Fruit fly (Drosophila melanogaster) whole organism, embryonic: ENCODE data around the gene CG4704.

Source experiments
- BEAF-32 ChIP-seq: fragments of 200-800 bp; sonication (Bioruptor generic); optimal IDR thresholded peaks from 3 replicates; lab custom pipeline; 2017; ENCODE audit warnings: missing biosample characterization, missing genetic modification characterization, mild to moderate bottlenecking, moderate library complexity, missing genetic modification reagents
- CG10209 ChIP-seq: fragments of 200-800 bp; sonication (Bioruptor generic); optimal IDR thresholded peaks from 3 replicates; lab custom pipeline; 2017; ENCODE audit warnings: missing biosample characterization, mild to moderate bottlenecking, missing genetic modification characterization, missing genetic modification reagents
- CG10267 ChIP-seq: fragments of 200-800 bp; sonication (Bioruptor generic); optimal IDR thresholded peaks from 2 replicates; lab custom pipeline; 2018; ENCODE audit warnings: missing biosample characterization, mild to moderate bottlenecking, missing genetic modification characterization, moderate library complexity
- CG10321 ChIP-seq: fragments of 200-800 bp; sonication (Bioruptor generic); IDR thresholded peaks from 2 replicates; pipeline ENCODE4 v1.3.6; 2022; ENCODE audit warnings: missing biosample characterization, missing genetic modification characterization
- CG12071 ChIP-seq: fragments of 200-800 bp; sonication (Bioruptor generic); optimal IDR thresholded peaks from 3 replicates; lab custom pipeline; 2018; ENCODE audit warnings: missing biosample characterization, mild to moderate bottlenecking, missing genetic modification characterization
- CG12769 ChIP-seq: fragments of 200-800 bp; sonication (Bioruptor generic); optimal IDR thresholded peaks from 2 replicates; lab custom pipeline; 2019; ENCODE audit warnings: missing biosample characterization, mild to moderate bottlenecking, missing genetic modification characterization, moderate library complexity
- CG13775 ChIP-seq: fragments of 200-800 bp; sonication (Bioruptor generic); optimal IDR thresholded peaks from 3 replicates; lab custom pipeline; 2017; ENCODE audit warnings: missing biosample characterization, mild to moderate bottlenecking, missing genetic modification characterization
- CG14441 ChIP-seq: fragments of 200-800 bp; sonication (Bioruptor generic); IDR thresholded peaks from 2 replicates; pipeline ENCODE4 v1.3.6; 2022; ENCODE audit warnings: missing biosample characterization, missing genetic modification characterization
- CG16813 ChIP-seq: fragments of 200-800 bp; sonication (Bioruptor generic); IDR thresholded peaks from 3 replicates; pipeline ENCODE4 v1.3.6; 2022; ENCODE audit warnings: missing biosample characterization, missing genetic modification characterization; ENCODE audit not compliant: partially characterized antibody
- CG17802 ChIP-seq: fragments of 200-800 bp; sonication (Bioruptor generic); optimal IDR thresholded peaks from 2 replicates; lab custom pipeline; 2018; ENCODE audit warnings: missing biosample characterization, mild to moderate bottlenecking, missing genetic modification characterization, moderate library complexity
- CG2120 ChIP-seq: fragments of 200-800 bp; sonication (Bioruptor generic); optimal IDR thresholded peaks from 3 replicates; lab custom pipeline; 2016; ENCODE audit warnings: missing biosample characterization, missing genetic modification characterization
- CG30020 ChIP-seq: fragments of 200-800 bp; optimal IDR thresholded peaks from 2 replicates; lab custom pipeline; 2019; ENCODE audit warnings: missing biosample characterization, mild to moderate bottlenecking, missing genetic modification characterization, moderate library complexity
- CG3281 ChIP-seq: fragments of 200-800 bp; sonication (Bioruptor generic); optimal IDR thresholded peaks from 3 replicates; lab custom pipeline; 2017; ENCODE audit warnings: missing biosample characterization, mild to moderate bottlenecking, missing genetic modification characterization
- CG34376 ChIP-seq: fragments of 200-800 bp; sonication (Bioruptor generic); optimal IDR thresholded peaks from 2 replicates; lab custom pipeline; 2018; ENCODE audit warnings: missing biosample characterization, mild to moderate bottlenecking, missing genetic modification characterization
- CG4730 ChIP-seq: fragments of 200-800 bp; sonication (Bioruptor generic); IDR thresholded peaks from 2 replicates; pipeline ENCODE4 v1.3.6; 2022; ENCODE audit warnings: missing biosample characterization, missing genetic modification characterization
- CG7987 ChIP-seq: fragments of 200-800 bp; sonication (Bioruptor generic); optimal IDR thresholded peaks from 2 replicates; lab custom pipeline; 2018; ENCODE audit warnings: missing biosample characterization, mild to moderate bottlenecking, missing genetic modification characterization, moderate library complexity
- CG8281 ChIP-seq: fragments of 200-800 bp; sonication (Bioruptor generic); optimal IDR thresholded peaks from 2 replicates; lab custom pipeline; 2018; ENCODE audit warnings: missing biosample characterization, mild to moderate bottlenecking, missing genetic modification characterization, moderate library complexity
- Dad ChIP-seq: fragments of 200-800 bp; sonication (Bioruptor generic); optimal IDR thresholded peaks from 3 replicates; lab custom pipeline; 2016; ENCODE audit warnings: missing biosample characterization, missing genetic modification characterization
- ERR ChIP-seq: fragments of 200-800 bp; sonication (Bioruptor generic); optimal IDR thresholded peaks from 2 replicates; lab custom pipeline; 2016; ENCODE audit warnings: missing biosample characterization, missing genetic modification characterization
- Elba2 ChIP-seq: fragments of 200-800 bp; sonication (Bioruptor generic); optimal IDR thresholded peaks from 3 replicates; lab custom pipeline; 2016; ENCODE audit warnings: missing biosample characterization, missing genetic modification characterization
- HLHmδ ChIP-seq: fragments of 200-800 bp; sonication (Bioruptor generic); optimal IDR thresholded peaks from 2 replicates; lab custom pipeline; 2018; ENCODE audit warnings: missing biosample characterization, mild to moderate bottlenecking, missing genetic modification characterization, moderate library complexity
- Hr39 ChIP-seq: fragments of >200 bp; optimal IDR thresholded peaks from 2 replicates; lab custom pipeline; 2017
- Hr51 ChIP-seq, 2 experiments: fragments of 200-800 bp; sonication (Bioruptor generic); optimal IDR thresholded peaks; 2 replicates in 1 of 2; 3 replicates in 1 of 2; lab custom pipeline; 2016 to 2018; ENCODE audit warnings: missing biosample characterization in 2 of 2, missing genetic modification characterization in 2 of 2, mild to moderate bottlenecking in 1 of 2, moderate library complexity in 1 of 2
- Hsf ChIP-seq: fragments of 200-800 bp; sonication (Bioruptor generic); optimal IDR thresholded peaks from 3 replicates; lab custom pipeline; 2016; ENCODE audit warnings: missing biosample characterization, missing genetic modification characterization
- Nf-YA ChIP-seq: fragments of 200-800 bp; sonication (Bioruptor generic); IDR thresholded peaks from 2 replicates; pipeline ENCODE4 v1.3.6; 2022; ENCODE audit warnings: missing biosample characterization, missing genetic modification characterization
- NfI ChIP-seq: fragments of 200-800 bp; sonication (Bioruptor generic); optimal IDR thresholded peaks from 3 replicates; lab custom pipeline; 2018; ENCODE audit warnings: missing biosample characterization, mild to moderate bottlenecking, missing genetic modification characterization, moderate library complexity
- Xbp1 ChIP-seq: fragments of 200-800 bp; sonication (Bioruptor generic); optimal IDR thresholded peaks from 3 replicates; lab custom pipeline; 2016; ENCODE audit warnings: missing biosample characterization, mild to moderate bottlenecking, missing genetic modification characterization
- bab2 ChIP-seq: fragments of 200-800 bp; sonication (Bioruptor generic); optimal IDR thresholded peaks from 2 replicates; lab custom pipeline; 2016; ENCODE audit warnings: missing biosample characterization, missing genetic modification characterization
- bbx ChIP-seq: fragments of 200-800 bp; sonication (Bioruptor generic); IDR thresholded peaks from 2 replicates; pipeline ENCODE4 v1.3.6; 2022; ENCODE audit warnings: missing biosample characterization, missing genetic modification characterization; ENCODE audit not compliant: partially characterized antibody
- cad ChIP-seq: fragments of >200 bp; optimal IDR thresholded peaks from 2 replicates; lab custom pipeline; 2017; ENCODE audit warnings: missing biosample characterization, missing genetic modification characterization
- chinmo ChIP-seq: fragments of 200-800 bp; sonication (Bioruptor generic); IDR thresholded peaks from 4 replicates; pipeline ENCODE4 v1.3.6; 2022; ENCODE audit warnings: missing biosample characterization, missing genetic modification characterization; ENCODE audit not compliant: partially characterized antibody
- dpn ChIP-seq, 2 experiments: fragments of 200-800 bp; sonication (Bioruptor generic); optimal IDR thresholded peaks; 3 replicates each; lab custom pipeline; 2016; ENCODE audit warnings: missing biosample characterization in 2 of 2, missing genetic modification characterization in 2 of 2
- exex ChIP-seq: fragments of 200-800 bp; sonication (Bioruptor generic); optimal IDR thresholded peaks from 4 replicates; lab custom pipeline; 2018; ENCODE audit warnings: missing biosample characterization, mild to moderate bottlenecking, missing genetic modification characterization, moderate library complexity
- eyg ChIP-seq: fragments of 200-800 bp; sonication (Bioruptor generic); optimal IDR thresholded peaks from 3 replicates; lab custom pipeline; 2016; ENCODE audit warnings: missing biosample characterization, missing genetic modification characterization
- ftz-f1 ChIP-seq: fragments of 200-800 bp; sonication (Bioruptor generic); optimal IDR thresholded peaks from 2 replicates; lab custom pipeline; 2016; ENCODE audit warnings: missing biosample characterization, missing genetic modification characterization
- gce ChIP-seq: fragments of 200-800 bp; sonication (Bioruptor generic); IDR thresholded peaks from 3 replicates; pipeline ENCODE4 v1.3.6; 2022; ENCODE audit warnings: missing biosample characterization, missing genetic modification characterization
- grau ChIP-seq: fragments of 200-800 bp; optimal IDR thresholded peaks from 3 replicates; lab custom pipeline; 2019; ENCODE audit warnings: missing biosample characterization, mild to moderate bottlenecking, missing genetic modification characterization, moderate library complexity
- lilli ChIP-seq: fragments of 200-800 bp; sonication (Bioruptor generic); optimal IDR thresholded peaks from 3 replicates; lab custom pipeline; 2016; ENCODE audit warnings: missing biosample characterization, missing genetic modification characterization
- lov ChIP-seq, 2 experiments: fragments of 200-800 bp in 1 of 2; fragments of >200 bp in 1 of 2; sonication (Bioruptor generic) in 1 of 2; IDR thresholded peaks in 1 of 2; optimal IDR thresholded peaks in 1 of 2; 2 replicates in 1 of 2; 3 replicates in 1 of 2; pipeline versions ENCODE4 v1.3.6 to Lab custom; 2017 to 2022; ENCODE audit warnings: missing biosample characterization in 1 of 2, missing genetic modification characterization in 1 of 2
- mirr ChIP-seq: fragments of 200-800 bp; sonication (Bioruptor generic); optimal IDR thresholded peaks from 3 replicates; lab custom pipeline; 2018; ENCODE audit warnings: missing biosample characterization, mild to moderate bottlenecking, missing genetic modification characterization
- nom ChIP-seq: fragments of 200-800 bp; sonication (Bioruptor generic); optimal IDR thresholded peaks from 2 replicates; lab custom pipeline; 2017; ENCODE audit warnings: missing biosample characterization, missing genetic modification characterization, mild to moderate bottlenecking, moderate library complexity, missing genetic modification reagents
- pnt ChIP-seq: fragments of 200-800 bp; sonication (Bioruptor generic); optimal IDR thresholded peaks from 3 replicates; lab custom pipeline; 2016; ENCODE audit warnings: missing biosample characterization, missing genetic modification characterization
- prd ChIP-seq, 3 experiments: fragments of >200 bp in 2 of 3; fragments of 200-800 bp in 1 of 3; sonication (Bioruptor generic) in 1 of 3; optimal IDR thresholded peaks in 2 of 3; IDR thresholded peaks in 1 of 3; 2 replicates in 2 of 3; 3 replicates in 1 of 3; pipeline versions ENCODE4 v1.3.6 to Lab custom; 2017 to 2022; ENCODE audit warnings: missing biosample characterization in 1 of 3, missing genetic modification characterization in 1 of 3
- psq ChIP-seq: fragments of 200-800 bp; sonication (Bioruptor generic); optimal IDR thresholded peaks from 2 replicates; lab custom pipeline; 2017; ENCODE audit warnings: missing biosample characterization, missing genetic modification characterization
- pzg ChIP-seq: fragments of 200-800 bp; sonication (Bioruptor generic); optimal IDR thresholded peaks from 3 replicates; lab custom pipeline; 2018; ENCODE audit warnings: missing biosample characterization, mild to moderate bottlenecking, missing genetic modification characterization, moderate library complexity
- stc ChIP-seq: fragments of 200-800 bp; sonication (Bioruptor generic); IDR thresholded peaks from 2 replicates; pipeline ENCODE4 v1.3.6; 2022; ENCODE audit warnings: missing biosample characterization, missing genetic modification characterization
- tgo ChIP-seq: fragments of 200-800 bp; sonication (Bioruptor generic); IDR thresholded peaks from 3 replicates; pipeline ENCODE4 v1.3.6; 2022; ENCODE audit warnings: missing biosample characterization, missing genetic modification characterization
- vnd ChIP-seq: fragments of 200-800 bp; sonication (Bioruptor generic); IDR thresholded peaks from 3 replicates; pipeline ENCODE4 v1.3.6; 2022; ENCODE audit warnings: missing biosample characterization, missing genetic modification characterization; ENCODE audit not compliant: partially characterized antibody
- zfh1 ChIP-seq: fragments of 200-800 bp; sonication (Bioruptor generic); IDR thresholded peaks from 3 replicates; pipeline ENCODE4 v1.3.6; 2022; ENCODE audit warnings: missing biosample characterization, missing genetic modification characterization

CG4704 gene

DNA sequence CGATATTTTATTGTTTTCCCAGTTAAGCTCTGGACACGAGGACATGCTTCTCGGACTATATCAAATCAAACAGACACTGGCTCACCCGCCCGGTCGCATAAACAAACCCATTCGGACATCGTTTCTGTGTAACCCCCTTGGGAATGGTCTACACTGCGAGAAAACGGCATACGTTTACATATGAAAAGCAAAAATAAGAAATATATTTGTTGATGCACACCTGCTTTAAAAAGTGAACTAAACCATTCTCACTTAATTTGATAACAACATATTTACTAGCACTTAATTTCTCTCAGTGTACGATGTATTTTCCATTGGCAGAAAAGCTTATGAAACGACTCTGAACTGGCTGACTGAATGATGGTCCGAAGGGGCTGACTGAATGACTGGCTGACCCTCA is 15.9 kb upstream of the CG4704 start (continued):
- TF ChIP-seq bab2 (GFP tag; lab: Kevin White, UChicago) (peak; percentile 49), chinmo (GFP tag; lab: Robert Waterston, UW) (no peak), ftz-f1 (GFP tag; lab: Kevin White, UChicago) (no peak), lov (optimal IDR thresholded peaks at IDR 0.05; lab: Kevin White, UChicago) (no peak), lov (GFP tag; IDR thresholded peaks at IDR 0.05; lab: Robert Waterston, UW) (no peak), CG34376 (no peak), Hr51 (GFP tag; optimal IDR thresholded peaks at IDR 0.05; lab: Kevin White, UChicago) (peak in 1 of 2 experiments; percentile 63), CG10209 (GFP tag; lab: Kevin White, UChicago) (peak; percentile 47), CG10267 (tag; lab: Kevin White, UChicago) (no peak), prd (optimal IDR thresholded peaks at IDR 0.05; lab: Kevin White, UChicago) (no peak), prd (GFP tag; IDR thresholded peaks at IDR 0.05; lab: Robert Waterston, UW) (peak; percentile 67), stc (GFP tag; lab: Robert Waterston, UW) (peak; percentile 40), zfh1 (GFP tag; lab: Robert Waterston, UW) (peak; percentile 63; the same call in 2 of the 3 replicates), lilli (peak; percentile 33), Dad (GFP tag; lab: Kevin White, UChicago) (peak; percentile 42), exex (tag; lab: Kevin White, UChicago) (peak; percentile 1), CG2120 (GFP tag; lab: Kevin White, UChicago) (peak; percentile 65), psq (GFP tag; lab: Kevin White, UChicago) (no peak), Hr39 (lab: Kevin White, UChicago) (no peak), Xbp1 (GFP tag; lab: Kevin White, UChicago) (peak; percentile 26), bbx (GFP tag; lab: Robert Waterston, UW) (no peak), vnd (GFP tag; lab: Robert Waterston, UW) (no peak), grau (peak; percentile 65), cad (GFP tag; lab: Kevin White, UChicago) (no peak), CG8281 (no peak), CG12071 (GFP tag; lab: Kevin White, UChicago) (peak; percentile 44), Elba2 (GFP tag; lab: Kevin White, UChicago) (no peak), eyg (no peak), mirr (GFP tag; lab: Kevin White, UChicago) (peak; percentile 12), ERR (GFP tag; lab: Kevin White, UChicago) (no peak), Hsf (GFP tag; lab: Kevin White, UChicago) (no peak), pzg (GFP tag; lab: Kevin White, UChicago) (no peak), Nf-YA (GFP tag; lab: Robert Waterston, UW) (0 out of 2 replicates have a peak, but pooled peaks have one; percentile 26), CG12769 (tag; lab: Kevin White, UChicago) (no peak), CG30020 (tag; lab: Kevin White, UChicago) (no peak), tgo (peak; percentile 54; the same call in 2 of the 3 replicates), CG3281 (GFP tag; lab: Kevin White, UChicago) (peak; percentile 35), gce (GFP tag; lab: Robert Waterston, UW) (no peak), CG7987 (GFP tag; lab: Kevin White, UChicago) (no peak), CG16813 (GFP tag; lab: Robert Waterston, UW) (no peak), pnt (GFP tag; lab: Kevin White, UChicago) (no peak), CG17802 (tag; lab: Kevin White, UChicago) (peak; percentile 14), CG10321 (GFP tag; lab: Robert Waterston, UW) (no peak), nom (GFP tag; lab: Kevin White, UChicago) (no peak), dpn (GFP tag; optimal IDR thresholded peaks at IDR 0.05; lab: Kevin White, UChicago) (peak in 1 of 2 experiments; percentile 19), HLHmδ (GFP tag; lab: Kevin White, UChicago) (no peak), NfI (GFP tag; lab: Kevin White, UChicago) (peak; percentile 61), BEAF-32 (no peak), CG4730 (GFP tag; lab: Robert Waterston, UW) (peak; percentile 35; the same call in 1 of the 2 replicates), CG14441 (GFP tag; lab: Robert Waterston, UW) (peak; percentile 58), CG13775 (GFP tag; lab: Kevin White, UChicago) (peak; percentile 14)
